Fruit fly (Drosophila melanogaster): ENCODE measurements around the gene CycJ.

The CycJ gene

dm6 chr3L:3471174-3471573 lies 4.9 kb downstream of the CycJ start, which contains the start of gene CG14971 (continued):
- TF ChIP-seq onecut (GFP tag; IDR thresholded peaks at IDR 0.05) = no peak; the same call in none of the 2 replicates
- TF ChIP-seq fu2 (GFP tag; optimal IDR thresholded peaks at IDR 0.05) = peak; percentile 38
- TF ChIP-seq CG32767 (GFP tag; IDR thresholded peaks at IDR 0.05) = peak; percentile 10; the same call in 1 of the 2 replicates
- peak; percentile 56 for TF ChIP-seq CG13624 (GFP tag; optimal IDR thresholded peaks at IDR 0.05)
- no peak for TF ChIP-seq btn (GFP tag; optimal IDR thresholded peaks at IDR 0.05)
- TF ChIP-seq rib (GFP tag; IDR thresholded peaks at IDR 0.05) = 0 out of 2 replicates have a peak, but pooled peaks have one; percentile 18
- peak; percentile 41 for TF ChIP-seq Ptx1 (GFP tag; IDR thresholded peaks at IDR 0.05)
- TF ChIP-seq abd-A (tag; optimal IDR thresholded peaks at IDR 0.05) = no peak
- peak; percentile 85 for TF ChIP-seq CG6791 (GFP tag; IDR thresholded peaks at IDR 0.05; ENCODE audit: partially characterized antibody)
- no peak for TF ChIP-seq pb (GFP tag; optimal IDR thresholded peaks at IDR 0.05)
- TF ChIP-seq CG17328 (GFP tag; IDR thresholded peaks at IDR 0.05) = peak; percentile 37; the same call in 1 of the 2 replicates
- TF ChIP-seq pnt (GFP tag; optimal IDR thresholded peaks at IDR 0.05) = no peak
- TF ChIP-seq CG11456 (GFP tag; IDR thresholded peaks at IDR 0.05) = no peak
- no peak for TF ChIP-seq emc (GFP tag; optimal IDR thresholded peaks at IDR 0.05)
- TF ChIP-seq bsh (GFP tag; optimal IDR thresholded peaks at IDR 0.05) = peak in 1 of 2 experiments; percentile 8
- TF ChIP-seq Elba2 (GFP tag; optimal IDR thresholded peaks at IDR 0.05) = peak; percentile 94
- TF ChIP-seq CG15601 (tag; optimal IDR thresholded peaks at IDR 0.05) = peak; percentile 28
- peak; percentile 51 for TF ChIP-seq CG12659 (GFP tag; optimal IDR thresholded peaks at IDR 0.05)
- TF ChIP-seq CG34376 (GFP tag; optimal IDR thresholded peaks at IDR 0.05) = peak; percentile 33
- TF ChIP-seq CG8089 (GFP tag; optimal IDR thresholded peaks at IDR 0.05) = no peak
- TF ChIP-seq BEAF-32 (GFP tag; optimal IDR thresholded peaks at IDR 0.05) = peak; percentile 89
- no peak for TF ChIP-seq CG4854 (GFP tag; optimal IDR thresholded peaks at IDR 0.05)
- peak; percentile 91 for TF ChIP-seq sr (GFP tag; IDR thresholded peaks at IDR 0.05)
- TF ChIP-seq phol (tag; optimal IDR thresholded peaks at IDR 0.05) = peak; percentile 31
- no peak for TF ChIP-seq croc (GFP tag; conservative IDR thresholded peaks at IDR 0.05)
- TF ChIP-seq CG10959 (GFP tag; IDR thresholded peaks at IDR 0.05) = no peak
- TF ChIP-seq chif (GFP tag; optimal IDR thresholded peaks at IDR 0.05) = peak in 1 of 2 experiments; percentile 14
- peak; percentile 28 for TF ChIP-seq CG9876 (GFP tag; optimal IDR thresholded peaks at IDR 0.05)
- peak; percentile 48 for TF ChIP-seq CG30020 (tag; optimal IDR thresholded peaks at IDR 0.05)
- TF ChIP-seq HLH3B (GFP tag; IDR thresholded peaks at IDR 0.05) = no peak
- TF ChIP-seq HLH54F (GFP tag; optimal IDR thresholded peaks at IDR 0.05) = peak; percentile 63
- TF ChIP-seq CG7786 (GFP tag; optimal IDR thresholded peaks at IDR 0.05) = peak; percentile 41
- no peak for TF ChIP-seq fru (optimal IDR thresholded peaks at IDR 0.05)
- TF ChIP-seq chn (GFP tag; optimal IDR thresholded peaks at IDR 0.05) = peak; percentile 14
- peak; percentile 53 for TF ChIP-seq Antp (GFP tag; optimal IDR thresholded peaks at IDR 0.05)
- TF ChIP-seq CG10565 (GFP tag; optimal IDR thresholded peaks at IDR 0.05) = no peak
- peak; percentile 35 for TF ChIP-seq mirr (GFP tag; optimal IDR thresholded peaks at IDR 0.05)
- peak; percentile 83; the same call in 1 of the 4 replicates for TF ChIP-seq chinmo (GFP tag; IDR thresholded peaks at IDR 0.05; ENCODE audit: partially characterized antibody)
- peak; percentile 45 for TF ChIP-seq CG8944 (GFP tag; optimal IDR thresholded peaks at IDR 0.05)
- peak; percentile 70 for TF ChIP-seq CG2116 (GFP tag; optimal IDR thresholded peaks at IDR 0.05)
- peak; percentile 80 for TF ChIP-seq CG15514 (GFP tag; optimal IDR thresholded peaks at IDR 0.05)
- TF ChIP-seq CG9817 (tag; optimal IDR thresholded peaks at IDR 0.05) = peak; percentile 3
- TF ChIP-seq CkIIα-i1 (GFP tag; IDR thresholded peaks at IDR 0.05) = no peak
- TF ChIP-seq CG10654 (GFP tag; optimal IDR thresholded peaks at IDR 0.05) = no peak
- peak; percentile 48 for TF ChIP-seq NC2β (GFP tag; optimal IDR thresholded peaks at IDR 0.05)
- TF ChIP-seq YL-1 (GFP tag; optimal IDR thresholded peaks at IDR 0.05) = peak; percentile 60
- TF ChIP-seq ATbp (GFP tag; optimal IDR thresholded peaks at IDR 0.05) = no peak
- TF ChIP-seq Myb (GFP tag; optimal IDR thresholded peaks at IDR 0.05) = peak; percentile 67
- no peak for TF ChIP-seq CG14667 (GFP tag; IDR thresholded peaks at IDR 0.05)
- TF ChIP-seq CG10267 (tag; optimal IDR thresholded peaks at IDR 0.05) = peak; percentile 23
- TF ChIP-seq vvl (GFP tag; IDR thresholded peaks at IDR 0.05) = peak; percentile 67
